Fruit fly (Drosophila melanogaster) whole organism, pupa: Measurements from ENCODE around the gene koko.

Experiments used
- CG10348 ChIP-seq: fragments of 200-800 bp; sonication (Bioruptor generic); IDR thresholded peaks from 2 replicates; pipeline ENCODE4 v1.3.6; 2022; ENCODE audit warnings: missing biosample characterization, missing genetic modification characterization
- CG12605 ChIP-seq: fragments of 200-800 bp; sonication (Bioruptor generic); IDR thresholded peaks from 2 replicates; pipeline ENCODE4 v1.3.6; 2022; ENCODE audit warnings: missing biosample characterization, missing genetic modification characterization
- CG13204 ChIP-seq: fragments of 200-800 bp; sonication (Bioruptor generic); optimal IDR thresholded peaks from 2 replicates; lab custom pipeline; 2018; ENCODE audit warnings: missing biosample characterization, mild to moderate bottlenecking, missing genetic modification characterization, moderate library complexity
- CG14655 ChIP-seq: fragments of 200-800 bp; sonication (Bioruptor generic); optimal IDR thresholded peaks from 3 replicates; lab custom pipeline; 2017; ENCODE audit warnings: mild to moderate bottlenecking, missing biosample characterization, missing genetic modification reagents, missing genetic modification characterization
- CG17806 ChIP-seq: fragments of 200-800 bp; sonication (Bioruptor generic); optimal IDR thresholded peaks from 2 replicates; lab custom pipeline; 2018; ENCODE audit warnings: missing biosample characterization, mild to moderate bottlenecking, missing genetic modification characterization, moderate library complexity
- CG34367 ChIP-seq: fragments of 200-800 bp; sonication (Bioruptor generic); optimal IDR thresholded peaks from 2 replicates; lab custom pipeline; 2018; ENCODE audit warnings: missing biosample characterization, mild to moderate bottlenecking, missing genetic modification characterization
- CG8159 ChIP-seq: fragments of 200-800 bp; sonication (Bioruptor generic); optimal IDR thresholded peaks from 3 replicates; lab custom pipeline; 2018; ENCODE audit warnings: missing biosample characterization, mild to moderate bottlenecking, missing genetic modification characterization, moderate library complexity
- CG8301 ChIP-seq: fragments of 200-800 bp; sonication (Bioruptor generic); optimal IDR thresholded peaks from 2 replicates; lab custom pipeline; 2018; ENCODE audit warnings: missing biosample characterization, mild to moderate bottlenecking, missing genetic modification characterization
- D1 ChIP-seq: fragments of 200-800 bp; sonication (Bioruptor generic); optimal IDR thresholded peaks from 2 replicates; lab custom pipeline; 2018; ENCODE audit warnings: missing biosample characterization, mild to moderate bottlenecking, missing genetic modification characterization, moderate library complexity
- EcR ChIP-seq: fragments of 200-800 bp; sonication (Bioruptor generic); optimal IDR thresholded peaks from 3 replicates; lab custom pipeline; 2019; ENCODE audit warnings: missing biosample characterization, missing genetic modification characterization, mild to moderate bottlenecking, moderate library complexity, missing genetic modification reagents
- Pif1A ChIP-seq: fragments of 200-800 bp; sonication (Bioruptor generic); optimal IDR thresholded peaks from 3 replicates; lab custom pipeline; 2016; ENCODE audit warnings: missing biosample characterization, missing genetic modification characterization
- Pif1B ChIP-seq: fragments of 200-800 bp; sonication (Bioruptor generic); optimal IDR thresholded peaks from 3 replicates; lab custom pipeline; 2016; ENCODE audit warnings: missing biosample characterization, missing genetic modification characterization
- rn ChIP-seq: fragments of 200-800 bp; sonication (Bioruptor generic); IDR thresholded peaks from 2 replicates; pipeline ENCODE4 v1.3.6; 2022; ENCODE audit warnings: missing biosample characterization, missing genetic modification characterization

dm6 chr3R:18395694-18396093 is 7.1 kb upstream of the koko start:
- no peak for TF ChIP-seq rn (GFP tag; lab: Robert Waterston, UW)
- TF ChIP-seq CG8159 (tag; lab: Kevin White, UChicago) = no peak
- no peak for TF ChIP-seq CG17806
- TF ChIP-seq EcR (GFP tag; lab: Kevin White, UChicago) = no peak
- TF ChIP-seq D1 (tag; lab: Kevin White, UChicago) = no peak
- no peak for TF ChIP-seq CG10348 (GFP tag; lab: Robert Waterston, UW)
- TF ChIP-seq Pif1B (GFP tag; lab: Kevin White, UChicago) = no peak
- TF ChIP-seq CG13204 (GFP tag; lab: Kevin White, UChicago) = no peak
- TF ChIP-seq CG34367 (tag; lab: Kevin White, UChicago) = no peak
- TF ChIP-seq Pif1A (GFP tag; lab: Kevin White, UChicago) = no peak
- TF ChIP-seq CG8301 (tag; lab: Kevin White, UChicago) = no peak
- TF ChIP-seq CG14655 (GFP tag; lab: Kevin White, UChicago) = no peak
- TF ChIP-seq CG12605 = no peak
